Worm (Caenorhabditis elegans): ENCODE results near the gene Y75B8A.24.

The Y75B8A.24 gene

DNA sequence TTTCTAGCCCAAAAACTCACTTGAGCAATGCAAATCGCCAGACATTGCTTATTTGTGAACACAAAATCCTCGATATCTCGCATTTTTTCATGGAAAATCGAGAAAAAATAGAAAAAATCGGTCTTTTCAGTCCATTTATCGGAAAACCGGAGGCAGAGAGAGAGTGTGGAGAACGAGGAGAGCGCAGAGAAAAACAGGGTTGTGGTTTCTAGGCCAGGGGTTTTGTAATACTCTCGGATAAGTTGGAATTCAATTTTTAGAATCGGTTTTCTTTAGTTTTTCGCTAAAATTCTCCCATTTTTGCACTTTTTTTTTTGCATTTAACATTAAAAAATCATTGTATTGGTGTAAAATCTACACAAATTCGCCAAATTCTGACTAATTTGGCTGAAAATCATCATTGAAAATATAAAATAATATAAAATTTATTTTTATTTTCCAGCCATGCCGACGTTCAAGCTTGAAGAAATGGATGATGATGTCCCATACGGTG, at the start of gene Y75B8A.24, which contains the start of gene Y75B8A.25 (continued):
- no peak for TF ChIP-seq chd-7 (tag; optimal IDR thresholded peaks at IDR 0.05)
- TF ChIP-seq ceh-100 (GFP tag; IDR thresholded peaks at IDR 0.05), result peak; percentile 42; the same call in 1 of the 2 replicates
- no peak for TF ChIP-seq unc-62 (GFP tag; optimal IDR thresholded peaks at IDR 0.05)
- TF ChIP-seq ekl-4 (GFP tag; IDR thresholded peaks at IDR 0.05), result no peak
- TF ChIP-seq madf-6 (GFP tag; IDR thresholded peaks at IDR 0.05), result peak; percentile 78
- TF ChIP-seq egl-44 (GFP tag; IDR thresholded peaks at IDR 0.05), result no peak
- TF ChIP-seq C17E4.6 (GFP tag; IDR thresholded peaks at IDR 0.05), result no peak
- TF ChIP-seq nhr-27 (tag; optimal IDR thresholded peaks at IDR 0.05), result no peak
- no peak for TF ChIP-seq ceh-79 (tag; optimal IDR thresholded peaks at IDR 0.05)
- TF ChIP-seq hmg-20 (GFP tag; IDR thresholded peaks at IDR 0.05), result 0 out of 2 replicates have a peak, but pooled peaks have one; percentile 28
- peak; percentile 81 for TF ChIP-seq mcd-1 (GFP tag; IDR thresholded peaks at IDR 0.05)
- no peak for TF ChIP-seq hlh-12 (tag; optimal IDR thresholded peaks at IDR 0.05)
- TF ChIP-seq ztf-25 (GFP tag; IDR thresholded peaks at IDR 0.05), result no peak
- peak; percentile 69 for TF ChIP-seq lin-54 (GFP tag; optimal IDR thresholded peaks at IDR 0.05)
- TF ChIP-seq mes-4 (tag; optimal IDR thresholded peaks at IDR 0.05), result no peak
- no peak for TF ChIP-seq ztf-3 (GFP tag; optimal IDR thresholded peaks at IDR 0.05)
- TF ChIP-seq Y95B8A.8 (GFP tag; IDR thresholded peaks at IDR 0.05), result no peak
- TF ChIP-seq hmg-1.2 (GFP tag; IDR thresholded peaks at IDR 0.05), result peak; percentile 98
- TF ChIP-seq tbp1 (GFP tag; optimal IDR thresholded peaks at IDR 0.05), result peak; percentile 39
- TF ChIP-seq aptf-2 (GFP tag; conservative IDR thresholded peaks at IDR 0.05), result no peak
- TF ChIP-seq B0336.3 (GFP tag; IDR thresholded peaks at IDR 0.05), result no peak
- TF ChIP-seq snpc-1.3 (tag; optimal IDR thresholded peaks at IDR 0.05; ENCODE audit: insufficient read depth), result peak; percentile 6
- TF ChIP-seq ztf-6 (GFP tag; IDR thresholded peaks at IDR 0.05), result no peak
- TF ChIP-seq Y53F4B.3 (GFP tag; IDR thresholded peaks at IDR 0.05), result no peak
- TF ChIP-seq F52B5.7 (tag; optimal IDR thresholded peaks at IDR 0.05), result no peak
- no peak for TF ChIP-seq let-526 (GFP tag; IDR thresholded peaks at IDR 0.05)
- peak; percentile 23 for TF ChIP-seq F49E8.2 (tag; optimal IDR thresholded peaks at IDR 0.05; ENCODE audit: insufficient read depth)
- no peak for TF ChIP-seq sdz-38 (tag; optimal IDR thresholded peaks at IDR 0.05)
- TF ChIP-seq pbrm-1 (GFP tag; IDR thresholded peaks at IDR 0.05), result peak; percentile 71; the same call in 1 of the 2 replicates
- no peak for TF ChIP-seq akir-1 (GFP tag; optimal IDR thresholded peaks at IDR 0.05)
- no peak for TF ChIP-seq rpc-1 (optimal IDR thresholded peaks at IDR 0.05)
- no peak for TF ChIP-seq rpc-1 (tag; optimal IDR thresholded peaks at IDR 0.05)
- peak; percentile 38 for TF ChIP-seq ceh-27 (GFP tag; optimal IDR thresholded peaks at IDR 0.05)
- no peak for TF ChIP-seq B0035.1 (tag; optimal IDR thresholded peaks at IDR 0.05)
- TF ChIP-seq T26A5.8 (tag; optimal IDR thresholded peaks at IDR 0.05), result no peak
- no peak for TF ChIP-seq Y79H2A.3 (GFP tag; conservative IDR thresholded peaks at IDR 0.05)
- TF ChIP-seq tbx-9 (tag; optimal IDR thresholded peaks at IDR 0.05; ENCODE audit: borderline replicate concordance), result no peak
- no peak for TF ChIP-seq zim-3 (tag; optimal IDR thresholded peaks at IDR 0.05)
- TF ChIP-seq athp-1 (tag; optimal IDR thresholded peaks at IDR 0.05), result no peak
- TF ChIP-seq unc-130 (GFP tag; optimal IDR thresholded peaks at IDR 0.05), result peak; percentile 66
- TF ChIP-seq xnd-1 (tag; optimal IDR thresholded peaks at IDR 0.05), result peak; percentile 25
- no peak for TF ChIP-seq F55B11.4 (tag; optimal IDR thresholded peaks at IDR 0.05; ENCODE audit: borderline replicate concordance, insufficient read depth)
- TF ChIP-seq lin-40 (tag; optimal IDR thresholded peaks at IDR 0.05), result no peak
- TF ChIP-seq cebp-1 (GFP tag; IDR thresholded peaks at IDR 0.05), result no peak
- peak; percentile 48 for TF ChIP-seq cebp-1 (tag; optimal IDR thresholded peaks at IDR 0.05)
- TF ChIP-seq nfya-2 (GFP tag; IDR thresholded peaks at IDR 0.05), result no peak
- peak; percentile 70 for TF ChIP-seq dox-1 (GFP tag; IDR thresholded peaks at IDR 0.05)
- TF ChIP-seq hsf-1 (GFP tag; IDR thresholded peaks at IDR 0.05), result no peak
- TF ChIP-seq ama-1 (optimal IDR thresholded peaks at IDR 0.05), result no peak
- TF ChIP-seq ama-1 (GFP tag; optimal IDR thresholded peaks at IDR 0.05), result no peak
